Worm (Caenorhabditis elegans) whole organism, young adult: Measurements from ENCODE around the gene ceh-37.
A peak's percentile ranks its signal among the peaks of the same experiment; 100 is the strongest.

Source experiments
- B0035.1 ChIP-seq: sonication (generic microtip); optimal IDR thresholded peaks from 2 replicates; lab custom pipeline; 2016; ENCODE audit warnings: missing genetic modification characterization, mild to moderate bottlenecking, missing compliant biosample characterization, missing genotype, missing genetic modification reagents
- F39B2.1 ChIP-seq: fragments of 200-800 bp; sonication (Bioruptor generic); IDR thresholded peaks from 2 replicates; pipeline ENCODE4 v1.3.6; 2022; ENCODE audit warnings: missing genetic modification reagents, missing genetic modification characterization, missing compliant biosample characterization
- F49E8.2 ChIP-seq: sonication (generic microtip); optimal IDR thresholded peaks from 3 replicates; lab custom pipeline; 2017; ENCODE audit warnings: missing genetic modification characterization, mild to moderate bottlenecking, missing compliant biosample characterization, antibody characterized with exemption, moderate library complexity; ENCODE audit not compliant: insufficient read depth
- F55B11.4 ChIP-seq: sonication (generic microtip); optimal IDR thresholded peaks from 2 replicates; lab custom pipeline; 2016; ENCODE audit warnings: missing compliant biosample characterization, missing genetic modification characterization, borderline replicate concordance; ENCODE audit not compliant: insufficient read depth
- K11D2.4 ChIP-seq: fragments of 200-800 bp; sonication (Bioruptor generic); IDR thresholded peaks from 2 replicates; pipeline ENCODE4 v1.3.6; 2022; ENCODE audit warnings: missing genetic modification reagents, missing genetic modification characterization, missing compliant biosample characterization
- T07F8.4 ChIP-seq: sonication (generic microtip); optimal IDR thresholded peaks from 2 replicates; lab custom pipeline; 2016; ENCODE audit warnings: mild to moderate bottlenecking, missing genetic modification characterization, moderate library complexity, missing compliant biosample characterization
- Y53G8AR.9 ChIP-seq: fragments of 200-800 bp; sonication (Bioruptor generic); conservative IDR thresholded peaks from 2 replicates; pipeline ENCODE4 v1.3.6; 2022; ENCODE audit warnings: missing genetic modification reagents, missing genetic modification characterization, missing compliant biosample characterization
- akir-1 ChIP-seq: fragments of 200-800 bp; sonication (Bioruptor generic); optimal IDR thresholded peaks from 2 replicates; lab custom pipeline; 2018; ENCODE audit warnings: mild to moderate bottlenecking, missing genetic modification characterization, moderate library complexity, missing compliant biosample characterization
- ama-1 ChIP-seq, 3 experiments: fragments of 150-350 bp in 1 of 3; sonication (generic microtip) in 2 of 3; optimal IDR thresholded peaks; 2 replicates each; lab custom pipeline; 2014 to 2018; ENCODE audit warnings: missing biosample characterization in 2 of 3, missing genetic modification characterization in 2 of 3, missing genetic modification reagents in 2 of 3
- athp-1 ChIP-seq: sonication (generic microtip); optimal IDR thresholded peaks from 2 replicates; lab custom pipeline; 2017; ENCODE audit warnings: mild to moderate bottlenecking, missing genetic modification characterization, missing compliant biosample characterization
- bed-1 ChIP-seq: fragments of 200-800 bp; sonication (Bioruptor generic); IDR thresholded peaks from 2 replicates; pipeline ENCODE4 v1.3.6; 2022; ENCODE audit warnings: missing genetic modification reagents, missing genetic modification characterization, missing compliant biosample characterization
- cebp-1 ChIP-seq, 2 experiments: fragments of 200-800 bp in 1 of 2; sonication (Bioruptor generic) in 1 of 2; sonication (generic microtip) in 1 of 2; IDR thresholded peaks in 1 of 2; optimal IDR thresholded peaks in 1 of 2; 2 replicates each; pipeline versions ENCODE4 v1.3.6 to Lab custom; 2017 to 2022; ENCODE audit warnings: missing compliant biosample characterization in 2 of 2, missing genetic modification characterization in 2 of 2, mild to moderate bottlenecking in 1 of 2, missing genetic modification reagents in 1 of 2, moderate library complexity in 1 of 2
- ceh-91 ChIP-seq: fragments of 200-800 bp; sonication (Bioruptor generic); IDR thresholded peaks from 2 replicates; pipeline ENCODE4 v1.3.6; 2022; ENCODE audit warnings: missing genetic modification reagents, missing genetic modification characterization, missing compliant biosample characterization
- chd-7 ChIP-seq: sonication (generic microtip); optimal IDR thresholded peaks from 2 replicates; lab custom pipeline; 2016; ENCODE audit warnings: mild to moderate bottlenecking, missing genetic modification characterization, moderate library complexity, missing compliant biosample characterization
- dox-1 ChIP-seq: fragments of 200-800 bp; sonication (Bioruptor generic); IDR thresholded peaks from 2 replicates; pipeline ENCODE4 v1.3.6; 2022; ENCODE audit warnings: missing genetic modification reagents, missing genetic modification characterization, missing compliant biosample characterization
- dpff-1 ChIP-seq: sonication (generic microtip); optimal IDR thresholded peaks from 2 replicates; lab custom pipeline; 2017; ENCODE audit warnings: mild to moderate bottlenecking, missing genetic modification characterization, missing compliant biosample characterization
- efl-1 ChIP-seq: fragments of 150-350 bp; optimal IDR thresholded peaks from 2 replicates; lab custom pipeline; 2014; ENCODE audit warnings: missing biosample characterization, missing genetic modification reagents, missing genetic modification characterization
- egl-44 ChIP-seq: fragments of 200-800 bp; sonication (Bioruptor generic); IDR thresholded peaks from 2 replicates; pipeline ENCODE4 v1.3.6; 2022; ENCODE audit warnings: missing genetic modification reagents, missing genetic modification characterization, missing compliant biosample characterization
- egrh-3 ChIP-seq: fragments of 200-800 bp; sonication (Bioruptor generic); IDR thresholded peaks from 2 replicates; pipeline ENCODE4 v1.3.6; 2022; ENCODE audit warnings: missing genetic modification reagents, missing genetic modification characterization, missing compliant biosample characterization
- fkh-3 ChIP-seq: sonication (generic microtip); optimal IDR thresholded peaks from 2 replicates; lab custom pipeline; 2016; ENCODE audit warnings: mild to moderate bottlenecking, missing genetic modification characterization, missing compliant biosample characterization
- hlh-26 ChIP-seq: fragments of 200-800 bp; sonication (Bioruptor generic); conservative IDR thresholded peaks from 2 replicates; pipeline ENCODE4 v1.3.6; 2022; ENCODE audit warnings: missing genetic modification reagents, missing genetic modification characterization, missing compliant biosample characterization
- lag-1 ChIP-seq: fragments of 200-800 bp; sonication (Bioruptor generic); IDR thresholded peaks from 2 replicates; pipeline ENCODE4 v1.3.6; 2022; ENCODE audit warnings: missing genetic modification reagents, missing genetic modification characterization, missing compliant biosample characterization
- lir-1 ChIP-seq: fragments of 200-800 bp; sonication (Bioruptor generic); conservative IDR thresholded peaks from 2 replicates; pipeline ENCODE4 v1.3.6; 2022; ENCODE audit warnings: missing genetic modification reagents, missing genetic modification characterization, missing compliant biosample characterization
- lsy-27 ChIP-seq: sonication (generic microtip); optimal IDR thresholded peaks from 2 replicates; lab custom pipeline; 2017; ENCODE audit warnings: missing genetic modification characterization, mild to moderate bottlenecking, missing compliant biosample characterization, antibody characterized with exemption, missing genotype, borderline replicate concordance; ENCODE audit not compliant: insufficient read depth
- madf-3 ChIP-seq: fragments of 200-800 bp; sonication (Bioruptor generic); IDR thresholded peaks from 2 replicates; pipeline ENCODE4 v1.3.6; 2022; ENCODE audit warnings: missing genetic modification reagents, missing genetic modification characterization, missing compliant biosample characterization
- mel-28 ChIP-seq: sonication (generic microtip); optimal IDR thresholded peaks from 2 replicates; lab custom pipeline; 2016; ENCODE audit warnings: borderline replicate concordance, mild to moderate bottlenecking, missing genetic modification characterization, missing compliant biosample characterization
- mes-4 ChIP-seq: sonication (generic microtip); optimal IDR thresholded peaks from 2 replicates; lab custom pipeline; 2016; ENCODE audit warnings: missing genotype, missing genetic modification characterization, missing compliant biosample characterization
- nfya-1 ChIP-seq: sonication (generic microtip); optimal IDR thresholded peaks from 2 replicates; lab custom pipeline; 2017; ENCODE audit warnings: antibody characterized with exemption, missing compliant biosample characterization, missing genetic modification characterization, borderline replicate concordance; ENCODE audit not compliant: insufficient read depth
- nhr-27 ChIP-seq: fragments of 200-800 bp; sonication (Bioruptor generic); optimal IDR thresholded peaks from 2 replicates; lab custom pipeline; 2018; ENCODE audit warnings: mild to moderate bottlenecking, missing genetic modification characterization, moderate library complexity, missing compliant biosample characterization
- nhr-80 ChIP-seq: sonication (generic microtip); optimal IDR thresholded peaks from 2 replicates; lab custom pipeline; 2016; ENCODE audit warnings: missing genetic modification characterization, missing compliant biosample characterization
- pha-4 ChIP-seq: fragments of 150-350 bp; sonication (generic microtip); optimal IDR thresholded peaks from 2 replicates; lab custom pipeline; 2014; ENCODE audit warnings: missing biosample characterization, missing genetic modification reagents, missing genetic modification characterization
- rec-8 ChIP-seq, 2 experiments: sonication (generic microtip); optimal IDR thresholded peaks; 2 replicates each; lab custom pipeline; 2016; ENCODE audit warnings: mild to moderate bottlenecking in 2 of 2, missing genetic modification characterization in 2 of 2, missing genetic modification reagents in 2 of 2, missing genotype in 2 of 2, missing biosample characterization in 1 of 2, missing compliant biosample characterization in 1 of 2, moderate library complexity in 1 of 2
- sdz-38 ChIP-seq: sonication (generic microtip); optimal IDR thresholded peaks from 2 replicates; lab custom pipeline; 2016; ENCODE audit warnings: missing genotype, missing genetic modification characterization, missing compliant biosample characterization
- snpc-1.3 ChIP-seq: sonication (generic microtip); optimal IDR thresholded peaks from 2 replicates; lab custom pipeline; 2017; ENCODE audit warnings: missing genetic modification characterization, mild to moderate bottlenecking, missing compliant biosample characterization, antibody characterized with exemption, moderate library complexity, missing genotype, missing genetic modification reagents; ENCODE audit not compliant: insufficient read depth
- snpc-4 ChIP-seq, 5 experiments: fragments of 150-350 bp in 1 of 5; sonication (generic microtip) in 4 of 5; optimal IDR thresholded peaks; 2 replicates each; lab custom pipeline; 2014 to 2018; ENCODE audit warnings: missing genetic modification characterization in 5 of 5, missing biosample characterization in 3 of 5, antibody characterized with exemption in 2 of 5, mild to moderate bottlenecking in 2 of 5, missing compliant biosample characterization in 2 of 5, missing genotype in 2 of 5, moderate library complexity in 2 of 5, missing genetic modification reagents in 1 of 5
- tbx-9 ChIP-seq: sonication (generic microtip); optimal IDR thresholded peaks from 2 replicates; lab custom pipeline; 2016; ENCODE audit warnings: borderline replicate concordance, missing genetic modification characterization, inconsistent platforms, missing compliant biosample characterization
- zfh-2 ChIP-seq: fragments of 200-800 bp; sonication (Bioruptor generic); conservative IDR thresholded peaks from 2 replicates; pipeline ENCODE4 v1.3.6; 2022; ENCODE audit warnings: missing genetic modification reagents, missing genetic modification characterization, missing compliant biosample characterization
- ztf-18 ChIP-seq: sonication (generic microtip); optimal IDR thresholded peaks from 2 replicates; lab custom pipeline; 2016; ENCODE audit warnings: missing genotype, mild to moderate bottlenecking, missing genetic modification characterization, missing compliant biosample characterization
- ztf-22 ChIP-seq: fragments of 200-800 bp; sonication (Bioruptor generic); optimal IDR thresholded peaks from 2 replicates; lab custom pipeline; 2018; ENCODE audit warnings: mild to moderate bottlenecking, missing genetic modification characterization, moderate library complexity, missing compliant biosample characterization
- ztf-3 ChIP-seq: fragments of 200-800 bp; sonication (Bioruptor generic); optimal IDR thresholded peaks from 2 replicates; lab custom pipeline; 2018; ENCODE audit warnings: mild to moderate bottlenecking, missing genetic modification characterization, missing compliant biosample characterization
- ztf-6 ChIP-seq: fragments of 200-800 bp; sonication (Bioruptor generic); IDR thresholded peaks from 2 replicates; pipeline ENCODE4 v1.3.6; 2022; ENCODE audit warnings: missing genetic modification reagents, missing genetic modification characterization, missing compliant biosample characterization

ceh-37 gene

ce11 chrX:14234366-14234765 lies 26.6 kb upstream of the ceh-37 start, which contains the start of gene srg-36:
Gene srg-36, minus strand, starts transcription at chrX:14234466.
- no peak for TF ChIP-seq ceh-91 (GFP tag; lab: Robert Waterston, UW)
- TF ChIP-seq madf-3 (GFP tag; lab: Robert Waterston, UW), result no peak
- TF ChIP-seq tbx-9, result no peak
- no peak for TF ChIP-seq efl-1 (GFP tag; lab: Kevin White, UChicago)
- TF ChIP-seq B0035.1, result no peak
- no peak for TF ChIP-seq athp-1 (tag; lab: Kevin White, UChicago)
- TF ChIP-seq lag-1, result no peak
- TF ChIP-seq bed-1 (GFP tag; lab: Robert Waterston, UW), result no peak
- TF ChIP-seq nhr-27, result no peak
- TF ChIP-seq Y53G8AR.9 (GFP tag; lab: Robert Waterston, UW), result no peak
- TF ChIP-seq F39B2.1 (GFP tag; lab: Robert Waterston, UW), result no peak
- no peak for TF ChIP-seq cebp-1 (GFP tag; IDR thresholded peaks at IDR 0.05; lab: Robert Waterston, UW)
- no peak for TF ChIP-seq cebp-1 (tag; optimal IDR thresholded peaks at IDR 0.05; lab: Kevin White, UChicago)
- no peak for TF ChIP-seq lsy-27 (tag; lab: Kevin White, UChicago)
- no peak for TF ChIP-seq ztf-18 (tag; lab: Kevin White, UChicago)
- no peak for TF ChIP-seq F55B11.4 (tag; lab: Kevin White, UChicago)

ce11 chrX:14231987-14232386 lies 24.2 kb upstream of the ceh-37 start:
- TF ChIP-seq egl-44 (GFP tag; lab: Robert Waterston, UW) (no peak), zfh-2 (no peak; the same call in 1 of the 2 replicates), sdz-38 (tag; lab: Kevin White, UChicago) (no peak), dox-1 (0 out of 2 replicates have a peak, but pooled peaks have one; percentile 25), snpc-4 (GFP tag; optimal IDR thresholded peaks at IDR 0.05; lab: Kevin White, UChicago) (peak; percentile 45), snpc-4 (tag; optimal IDR thresholded peaks at IDR 0.05; lab: Kevin White, UChicago) (peak in 2 of 4 experiments; percentile 59 to 77), nhr-80 (no peak)

- TF ChIP-seq egrh-3 (GFP tag; lab: Robert Waterston, UW), result peak; percentile 52; the same call in 1 of the 2 replicates
- TF ChIP-seq akir-1 (GFP tag; lab: Kevin White, UChicago), result peak; percentile 54
- TF ChIP-seq lir-1, result peak; percentile 74; the same call in 1 of the 2 replicates
- TF ChIP-seq ztf-3 (GFP tag; lab: Kevin White, UChicago), result peak; percentile 15
Measured at ce11 chrX:14229306-14229845, 21.6 kb upstream of the ceh-37 start.

ce11 chrX:14228764-14229163 lies 21.0 kb upstream of the ceh-37 start:
- TF ChIP-seq snpc-1.3 (tag; lab: Kevin White, UChicago), result peak; percentile 70
- peak; percentile 3 for TF ChIP-seq F49E8.2 (tag; lab: Kevin White, UChicago)
- TF ChIP-seq ama-1 (optimal IDR thresholded peaks at IDR 0.05; lab: Kevin White, UChicago), result no peak
- TF ChIP-seq ama-1 (GFP tag; optimal IDR thresholded peaks at IDR 0.05; lab: Kevin White, UChicago), result peak in 1 of 2 experiments; percentile 27
- TF ChIP-seq hlh-26 (GFP tag; lab: Robert Waterston, UW), result no peak
- no peak for TF ChIP-seq cebp-1 (GFP tag; IDR thresholded peaks at IDR 0.05; lab: Robert Waterston, UW)
- no peak for TF ChIP-seq cebp-1 (tag; optimal IDR thresholded peaks at IDR 0.05; lab: Kevin White, UChicago)
- TF ChIP-seq ztf-6 (GFP tag; lab: Robert Waterston, UW), result no peak
- peak in 1 of 2 experiments; percentile 75 for TF ChIP-seq rec-8 (tag; optimal IDR thresholded peaks at IDR 0.05; lab: Kevin White, UChicago)
- TF ChIP-seq madf-3 (GFP tag; lab: Robert Waterston, UW), result no peak
- no peak for TF ChIP-seq ztf-22 (GFP tag; lab: Kevin White, UChicago)
- no peak for TF ChIP-seq dpff-1 (tag; lab: Kevin White, UChicago)
- no peak for TF ChIP-seq pha-4
- TF ChIP-seq fkh-3 (tag; lab: Kevin White, UChicago), result no peak
- TF ChIP-seq nfya-1, result no peak
- peak; percentile 53 for TF ChIP-seq chd-7 (tag; lab: Kevin White, UChicago)
- TF ChIP-seq T07F8.4 (tag; lab: Kevin White, UChicago), result peak; percentile 8
- peak; percentile 10 for TF ChIP-seq mes-4 (tag; lab: Kevin White, UChicago)
- no peak for TF ChIP-seq K11D2.4 (GFP tag; lab: Robert Waterston, UW)
- TF ChIP-seq mel-28 (tag; lab: Kevin White, UChicago), result no peak
